Worm (Caenorhabditis elegans) whole organism, L4 larva: Measurements from ENCODE around the gene twk-11.

Source experiments
- D1046.2 ChIP-seq: fragments of 200-800 bp; sonication (Bioruptor generic); IDR thresholded peaks from 2 replicates; pipeline ENCODE4 v1.3.6; 2022; ENCODE audit warnings: missing genetic modification characterization, missing compliant biosample characterization
- F10B5.3 ChIP-seq: sonication (generic microtip); optimal IDR thresholded peaks from 2 replicates; lab custom pipeline; 2016; ENCODE audit warnings: mild to moderate bottlenecking, missing genetic modification characterization, missing compliant biosample characterization
- F26F4.8 ChIP-seq: fragments of 200-800 bp; sonication (Bioruptor generic); conservative IDR thresholded peaks from 2 replicates; pipeline ENCODE4 v1.3.6; 2022; ENCODE audit warnings: missing genetic modification characterization, missing compliant biosample characterization
- R02D3.7 ChIP-seq: fragments of 150-350 bp; sonication (generic microtip); optimal IDR thresholded peaks from 3 replicates; lab custom pipeline; 2014; ENCODE audit warnings: missing biosample characterization, missing genetic modification characterization
- T26A8.4 ChIP-seq: fragments of 200-800 bp; sonication (Bioruptor generic); IDR thresholded peaks from 2 replicates; pipeline ENCODE4 v1.3.6; 2022; ENCODE audit warnings: missing genetic modification characterization, missing compliant biosample characterization
- ZK546.5 ChIP-seq, 2 experiments: sonication (generic microtip); optimal IDR thresholded peaks; 2 replicates each; lab custom pipeline; 2017; ENCODE audit warnings: missing biosample characterization in 2 of 2, missing genetic modification characterization in 2 of 2
- ceh-28 ChIP-seq: fragments of 150-350 bp; optimal IDR thresholded peaks from 2 replicates; lab custom pipeline; 2014; ENCODE audit warnings: missing biosample characterization, missing genetic modification reagents, missing genetic modification characterization
- cey-2 ChIP-seq: sonication (generic microtip); optimal IDR thresholded peaks from 3 replicates; lab custom pipeline; 2017; ENCODE audit warnings: missing genetic modification characterization, mild to moderate bottlenecking, missing compliant biosample characterization, antibody characterized with exemption, borderline replicate concordance; ENCODE audit not compliant: insufficient read depth
- dmd-8 ChIP-seq: fragments of 200-800 bp; sonication (Bioruptor generic); IDR thresholded peaks from 2 replicates; pipeline ENCODE4 v1.3.6; 2022; ENCODE audit warnings: missing genetic modification characterization, missing compliant biosample characterization
- gei-8 ChIP-seq: fragments of 200-800 bp; sonication (Bioruptor generic); optimal IDR thresholded peaks from 2 replicates; lab custom pipeline; 2018; ENCODE audit warnings: mild to moderate bottlenecking, missing genetic modification characterization, missing compliant biosample characterization
- hif-1 ChIP-seq, 2 experiments: sonication (generic microtip); optimal IDR thresholded peaks; 2 replicates each; lab custom pipeline; 2016 to 2017; ENCODE audit warnings: missing compliant biosample characterization in 2 of 2, missing genetic modification characterization in 2 of 2, missing genetic modification reagents in 2 of 2, missing genotype in 2 of 2, mild to moderate bottlenecking in 1 of 2
- hmg-1.1 ChIP-seq: fragments of 200-800 bp; sonication (Bioruptor generic); IDR thresholded peaks from 2 replicates; pipeline ENCODE4 v1.3.6; 2022; ENCODE audit warnings: missing genetic modification reagents, missing genetic modification characterization, missing compliant biosample characterization
- lin-15B ChIP-seq: fragments of 150-350 bp; sonication (generic microtip); optimal IDR thresholded peaks from 3 replicates; lab custom pipeline; 2014; ENCODE audit warnings: missing biosample characterization, missing genetic modification characterization
- lsy-2 ChIP-seq, 2 experiments: fragments of 150-350 bp in 1 of 2; sonication (generic microtip) in 1 of 2; optimal IDR thresholded peaks; 2 replicates each; lab custom pipeline; 2014 to 2017; ENCODE audit warnings: missing biosample characterization in 2 of 2, missing genetic modification characterization in 2 of 2
- madf-5 ChIP-seq, 2 experiments: fragments of 200-800 bp; sonication (Bioruptor generic); IDR thresholded peaks; 2 replicates each; pipeline ENCODE4 v1.3.6; 2022; ENCODE audit warnings: missing compliant biosample characterization in 2 of 2, missing genetic modification characterization in 2 of 2
- madf-9 ChIP-seq: fragments of 200-800 bp; sonication (Bioruptor generic); conservative IDR thresholded peaks from 2 replicates; pipeline ENCODE4 v1.3.6; 2022; ENCODE audit warnings: missing genetic modification reagents, missing genetic modification characterization, missing compliant biosample characterization
- mdl-1 ChIP-seq, 2 experiments: fragments of 150-350 bp in 1 of 2; sonication (generic microtip) in 1 of 2; optimal IDR thresholded peaks; 2 replicates each; lab custom pipeline; 2014 to 2017; ENCODE audit warnings: missing biosample characterization in 2 of 2, missing genetic modification characterization in 2 of 2
- mdt-29 ChIP-seq: fragments of 200-800 bp; sonication (Bioruptor generic); IDR thresholded peaks from 2 replicates; pipeline ENCODE4 v1.3.6; 2022; ENCODE audit warnings: missing genetic modification reagents, missing genetic modification characterization, missing compliant biosample characterization
- mep-1 ChIP-seq: fragments of 150-350 bp; sonication (generic microtip); optimal IDR thresholded peaks from 3 replicates; lab custom pipeline; 2014; ENCODE audit warnings: missing biosample characterization, missing genetic modification characterization
- mxl-3 ChIP-seq: fragments of 200-800 bp; sonication (Bioruptor generic); optimal IDR thresholded peaks from 2 replicates; lab custom pipeline; 2018; ENCODE audit warnings: mild to moderate bottlenecking, missing genetic modification characterization, missing compliant biosample characterization
- nhr-102 ChIP-seq: sonication (generic microtip); optimal IDR thresholded peaks from 2 replicates; lab custom pipeline; 2016; ENCODE audit warnings: mild to moderate bottlenecking, missing genetic modification characterization, moderate library complexity, missing compliant biosample characterization
- nhr-111 ChIP-seq: fragments of 200-800 bp; sonication (Bioruptor generic); optimal IDR thresholded peaks from 2 replicates; lab custom pipeline; 2018; ENCODE audit warnings: mild to moderate bottlenecking, missing genetic modification characterization, missing compliant biosample characterization
- pha-4 ChIP-seq, 2 experiments: fragments of 150-350 bp in 1 of 2; fragments of 200-800 bp in 1 of 2; sonication (Bioruptor generic) in 1 of 2; IDR thresholded peaks in 1 of 2; optimal IDR thresholded peaks in 1 of 2; 2 replicates each; pipeline versions ENCODE4 v1.3.6 to Lab custom; 2014 to 2022; ENCODE audit warnings: missing genetic modification characterization in 2 of 2, missing genetic modification reagents in 2 of 2, missing biosample characterization in 1 of 2, missing compliant biosample characterization in 1 of 2
- saeg-2 ChIP-seq: fragments of 200-800 bp; sonication (Bioruptor generic); IDR thresholded peaks from 2 replicates; pipeline ENCODE4 v1.3.6; 2022; ENCODE audit warnings: missing genetic modification reagents, missing genetic modification characterization, missing compliant biosample characterization
- sdz-12 ChIP-seq: fragments of 200-800 bp; sonication (Bioruptor generic); optimal IDR thresholded peaks from 2 replicates; lab custom pipeline; 2018; ENCODE audit warnings: mild to moderate bottlenecking, missing genetic modification characterization, missing compliant biosample characterization
- skn-1 ChIP-seq: fragments of 150-350 bp; optimal IDR thresholded peaks from 2 replicates; lab custom pipeline; 2014; ENCODE audit warnings: missing biosample characterization, missing genetic modification characterization
- snpc-4 ChIP-seq: fragments of 150-350 bp; optimal IDR thresholded peaks from 2 replicates; lab custom pipeline; 2014; ENCODE audit warnings: missing biosample characterization, missing genetic modification characterization
- unc-130 ChIP-seq: sonication (generic microtip); optimal IDR thresholded peaks from 2 replicates; lab custom pipeline; 2016; ENCODE audit warnings: missing genetic modification reagents, missing genetic modification characterization, missing compliant biosample characterization
- unc-62 ChIP-seq, 3 experiments: fragments of 150-350 bp in 1 of 3; sonication (generic microtip); optimal IDR thresholded peaks in 2 of 3; peaks in 1 of 3; 1 replicate in 1 of 3; 2 replicates in 2 of 3; lab custom pipeline; 2014 to 2017; ENCODE audit warnings: missing biosample characterization in 3 of 3, missing genetic modification characterization in 3 of 3, missing genetic modification reagents in 3 of 3, missing genotype in 1 of 3
- zfp-3 ChIP-seq: fragments of 200-800 bp; sonication (Bioruptor generic); conservative IDR thresholded peaks from 2 replicates; pipeline ENCODE4 v1.3.6; 2022; ENCODE audit warnings: missing genetic modification reagents, missing genetic modification characterization, missing compliant biosample characterization

The twk-11 gene

ce11 chrV:7012617-7013016, 23.8 kb downstream of the twk-11 start, which contains the start of gene srw-127:
srw-127 (plus strand) TSS chrV:7012917.
- TF ChIP-seq mdl-1 (tag; optimal IDR thresholded peaks at IDR 0.05; lab: Kevin White, UChicago) (no peak), sdz-12 (no peak), T26A8.4 (no peak), madf-9 (GFP tag; lab: Robert Waterston, UW) (no peak), ZK546.5 (tag; optimal IDR thresholded peaks at IDR 0.05; lab: Kevin White, UChicago) (no peak), unc-130 (GFP tag; lab: Kevin White, UChicago) (no peak), nhr-111 (GFP tag; lab: Kevin White, UChicago) (no peak), saeg-2 (GFP tag; lab: Robert Waterston, UW) (no peak), ceh-28 (no peak), snpc-4 (no peak), nhr-102 (tag; lab: Kevin White, UChicago) (no peak), mdt-29 (no peak), mep-1 (no peak), D1046.2 (GFP tag; lab: Robert Waterston, UW) (no peak)

- TF ChIP-seq dmd-8 (GFP tag; lab: Robert Waterston, UW) (no peak), gei-8 (GFP tag; lab: Kevin White, UChicago) (no peak), mxl-3 (no peak), cey-2 (tag; lab: Kevin White, UChicago) (no peak), skn-1 (tag; lab: Kevin White, UChicago) (no peak), hmg-1.1 (no peak), R02D3.7 (tag; lab: Kevin White, UChicago) (no peak)
Observed at ce11 chrV:7009461-7009860, 26.9 kb downstream of the twk-11 start, which contains the start of gene C33G8.2. C33G8.2 (plus strand) TSS chrV:7009761.

- TF ChIP-seq pha-4 (GFP tag; IDR thresholded peaks at IDR 0.05; lab: Robert Waterston, UW): no peak
- TF ChIP-seq pha-4 (tag; optimal IDR thresholded peaks at IDR 0.05; lab: Kevin White, UChicago): no peak
- TF ChIP-seq saeg-2 (GFP tag; lab: Robert Waterston, UW): no peak
- no peak for TF ChIP-seq lsy-2 (tag; optimal IDR thresholded peaks at IDR 0.05; lab: Kevin White, UChicago)
- no peak for TF ChIP-seq hif-1 (tag; optimal IDR thresholded peaks at IDR 0.05; lab: Kevin White, UChicago)
- no peak for TF ChIP-seq zfp-3
- TF ChIP-seq F26F4.8 (GFP tag; lab: Robert Waterston, UW): no peak
- TF ChIP-seq F10B5.3 (tag; lab: Kevin White, UChicago): no peak
- TF ChIP-seq madf-5 (GFP tag; IDR thresholded peaks at IDR 0.05; lab: Robert Waterston, UW): no peak
Observed at ce11 chrV:7007307-7007706, 29.1 kb downstream of the twk-11 start, which contains the start of gene drd-10. drd-10 (plus strand) TSS chrV:7007607.

ce11 chrV:7005964-7006363, 30.4 kb downstream of the twk-11 start, which contains the start of gene spig-10:
spig-10 (plus strand) TSS chrV:7006264.
- TF ChIP-seq unc-62 (GFP tag; optimal IDR thresholded peaks at IDR 0.05 in 1 of 2; lab: Kevin White, UChicago) (peak in 1 of 2 experiments; percentile 81), unc-62 (tag; optimal IDR thresholded peaks at IDR 0.05; lab: Kevin White, UChicago) (no peak), mdl-1 (tag; optimal IDR thresholded peaks at IDR 0.05; lab: Kevin White, UChicago) (no peak)
- TF ChIP-seq, all 104 proteins: peak for 1

DNA sequence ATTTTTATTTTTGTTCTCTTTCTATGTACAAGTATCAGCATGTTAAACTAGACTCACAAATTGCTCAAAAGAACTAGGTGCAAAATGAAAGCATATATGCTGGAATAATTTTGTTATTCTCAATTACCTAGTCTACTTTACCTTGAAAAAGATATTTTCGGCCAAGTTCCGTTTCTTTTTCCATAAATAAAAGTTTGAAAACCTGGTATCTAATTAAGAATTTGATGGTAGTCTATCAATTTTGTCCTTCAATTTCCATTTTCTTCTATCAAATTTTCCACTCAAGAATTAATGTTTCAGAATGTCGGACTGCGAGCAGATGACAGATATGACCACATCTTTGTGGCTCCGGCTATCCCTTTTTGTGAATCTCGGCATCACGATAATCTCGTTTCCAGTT, 32.5 kb downstream of the twk-11 start, which contains the start of gene srab-4:
TSS of gene srab-4 (plus strand) at position 301 of the 400 bp plus-strand sequence.
- TF ChIP-seq snpc-4 (no peak), F26F4.8 (GFP tag; lab: Robert Waterston, UW) (no peak), lin-15B (tag; lab: Kevin White, UChicago) (no peak)
- TF ChIP-seq, all 104 proteins: peak for 0
